Worm (Caenorhabditis elegans): Measurements from ENCODE around the gene D1054.8.

DNA sequence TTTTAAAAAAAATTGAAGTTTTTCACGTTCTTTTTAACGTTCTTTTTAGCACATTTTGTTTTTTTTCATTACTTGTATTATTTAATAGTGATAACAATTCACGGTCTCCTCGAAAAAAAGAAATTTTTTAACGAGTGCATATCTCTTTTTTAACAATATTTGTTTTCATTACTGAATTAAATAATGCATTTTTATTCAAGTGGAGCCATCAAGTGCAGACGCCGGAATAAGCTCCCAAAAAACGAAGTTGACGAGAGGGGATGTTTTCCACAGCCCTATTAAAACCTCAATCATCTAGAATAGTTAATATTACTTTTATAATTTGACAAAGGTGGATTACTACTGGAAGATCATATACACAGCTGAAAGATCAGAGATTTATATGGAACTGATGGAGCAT lies 27.4 kb upstream of the D1054.8 start, which contains the start of gene irld-6:
- TF ChIP-seq unc-120 (tag; optimal IDR thresholded peaks at IDR 0.05; ENCODE audit: poor library complexity, severe bottlenecking) = no peak
- no peak for TF ChIP-seq elt-3 (tag; optimal IDR thresholded peaks at IDR 0.05)
- no peak for TF ChIP-seq snpc-4 (tag; optimal IDR thresholded peaks at IDR 0.05)
- TF ChIP-seq nhr-237 (tag; optimal IDR thresholded peaks at IDR 0.05) = no peak
- no peak for TF ChIP-seq pha-4 (tag; optimal IDR thresholded peaks at IDR 0.05)
- no peak for TF ChIP-seq lin-13 (tag; optimal IDR thresholded peaks at IDR 0.05)
- no peak for TF ChIP-seq unc-62 (GFP tag; optimal IDR thresholded peaks at IDR 0.05)
- no peak for TF ChIP-seq elt-1 (tag; optimal IDR thresholded peaks at IDR 0.05; ENCODE audit: borderline replicate concordance, insufficient read depth)
- TF ChIP-seq nhr-28 (tag; optimal IDR thresholded peaks at IDR 0.05) = no peak
- TF ChIP-seq nhr-12 (tag; optimal IDR thresholded peaks at IDR 0.05) = no peak

Data from whole organism, mixed stage, embryonic.